Worm (Caenorhabditis elegans) whole organism, dauer: ENCODE measurements around the gene C17F4.12.
"Not testable (repeated sequence)": the region's sequence is repeated elsewhere in the genome, so short reads cannot be mapped to it uniquely, and the experiment has no call there.

Experiments used
- unc-62 ChIP-seq: sonication (generic microtip); optimal IDR thresholded peaks from 2 replicates; lab custom pipeline; 2017; ENCODE audit warnings: missing biosample characterization, missing genetic modification reagents, missing genetic modification characterization

C17F4.12 gene

ce11 chrII:3244070-3244469 is at the start of gene C17F4.12:
Gene C17F4.12, minus strand, starts transcription at chrII:3244170.
- TF ChIP-seq unc-62 (GFP tag; lab: Kevin White, UChicago) = no peak

- not testable (repeated sequence) for TF ChIP-seq unc-62 (GFP tag; lab: Kevin White, UChicago)
These were observed 46.6 kb upstream of the C17F4.12 start, which contains the start of gene F39E9.14 for ce11 chrII:3290544-3290943. Gene F39E9.14, minus strand, starts transcription at chrII:3290644.

ce11 chrII:3287073-3287472 is 43.1 kb upstream of the C17F4.12 start, which contains the start of gene sri-63:
Gene sri-63, plus strand, starts transcription at chrII:3287373.
- no peak for TF ChIP-seq unc-62 (GFP tag; lab: Kevin White, UChicago)

- TF ChIP-seq unc-62 (GFP tag; lab: Kevin White, UChicago) = no peak
These were observed 40.6 kb upstream of the C17F4.12 start, which contains the start of gene scl-15 for ce11 chrII:3284558-3284957. Gene scl-15, minus strand, starts transcription at chrII:3284658.

ce11 chrII:3282353-3282752 is 38.4 kb upstream of the C17F4.12 start, which contains the start of gene nep-13:
Gene nep-13, plus strand, starts transcription at chrII:3282653.
- no peak for TF ChIP-seq unc-62 (GFP tag; lab: Kevin White, UChicago)

ce11 chrII:3278634-3279033 is 34.7 kb upstream of the C17F4.12 start, which contains the start of gene wht-4:
Gene wht-4, plus strand, starts transcription at chrII:3278934.
- TF ChIP-seq unc-62 (GFP tag; lab: Kevin White, UChicago) = no peak

- TF ChIP-seq unc-62 (GFP tag; lab: Kevin White, UChicago) = no peak
These were observed 33.7 kb upstream of the C17F4.12 start, which contains the start of gene F02E11.4 for ce11 chrII:3277686-3278085. Gene F02E11.4, minus strand, starts transcription at chrII:3277786.

ce11 chrII:3274923-3275322 is 31.0 kb upstream of the C17F4.12 start, which contains the start of gene F02E11.3:
Gene F02E11.3, minus strand, starts transcription at chrII:3275023.
- no peak for TF ChIP-seq unc-62 (GFP tag; lab: Kevin White, UChicago)

- TF ChIP-seq unc-62 (GFP tag; lab: Kevin White, UChicago) = no peak
These were observed 26.6 kb upstream of the C17F4.12 start for ce11 chrII:3270598-3270997.

- no peak for TF ChIP-seq unc-62 (GFP tag; lab: Kevin White, UChicago)
These were observed 23.8 kb upstream of the C17F4.12 start for ce11 chrII:3267815-3268214.

- TF ChIP-seq unc-62 (GFP tag; lab: Kevin White, UChicago) = no peak
These were observed 23.4 kb upstream of the C17F4.12 start, which contains the start of gene F02E11.7 for ce11 chrII:3267365-3267764. Gene F02E11.7, plus strand, starts transcription at chrII:3267665.

- TF ChIP-seq unc-62 (GFP tag; lab: Kevin White, UChicago) = no peak
These were observed 20.7 kb upstream of the C17F4.12 start for ce11 chrII:3264704-3265103.

ce11 chrII:3262504-3262903 is 18.5 kb upstream of the C17F4.12 start, which contains the start of gene F02E11.2:
Gene F02E11.2, plus strand, starts transcription at chrII:3262804.
- TF ChIP-seq unc-62 (GFP tag; lab: Kevin White, UChicago) = no peak

- no peak for TF ChIP-seq unc-62 (GFP tag; lab: Kevin White, UChicago)
These were observed 15.3 kb upstream of the C17F4.12 start, which contains the start of gene gcy-19 for ce11 chrII:3259254-3259653. Gene gcy-19, minus strand, starts transcription at chrII:3259354.

ce11 chrII:3251782-3252181 is 7.8 kb upstream of the C17F4.12 start:
- no peak for TF ChIP-seq unc-62 (GFP tag; lab: Kevin White, UChicago)

ce11 chrII:3250195-3250594 is 6.2 kb upstream of the C17F4.12 start:
- TF ChIP-seq unc-62 (GFP tag; lab: Kevin White, UChicago) = no peak

- TF ChIP-seq unc-62 (GFP tag; lab: Kevin White, UChicago) = no peak
These were observed 5.4 kb upstream of the C17F4.12 start, which contains the start of gene clec-124 for ce11 chrII:3249406-3249805. Gene clec-124, plus strand, starts transcription at chrII:3249706.
